Worm (Caenorhabditis elegans) whole organism, late embryonic: ENCODE data around the gene acox-1.5.

Experiments
- C08G9.2 ChIP-seq: sonication (generic microtip); optimal IDR thresholded peaks from 2 replicates; lab custom pipeline; 2016; ENCODE audit warnings: mild to moderate bottlenecking, missing genetic modification characterization, moderate library complexity, missing compliant biosample characterization
- C38D4.7 ChIP-seq: fragments of 200-800 bp; sonication (Bioruptor generic); optimal IDR thresholded peaks from 2 replicates; lab custom pipeline; 2018; ENCODE audit warnings: mild to moderate bottlenecking, missing genetic modification characterization, moderate library complexity, missing compliant biosample characterization
- K02D7.2 ChIP-seq: sonication (generic microtip); optimal IDR thresholded peaks from 2 replicates; lab custom pipeline; 2017; ENCODE audit warnings: mild to moderate bottlenecking, missing genetic modification characterization, missing compliant biosample characterization
- K09A11.1 ChIP-seq: sonication (generic microtip); optimal IDR thresholded peaks from 2 replicates; lab custom pipeline; 2017; ENCODE audit warnings: antibody characterized with exemption, mild to moderate bottlenecking, missing genetic modification characterization, missing compliant biosample characterization; ENCODE audit not compliant: insufficient read depth
- T23F11.4 ChIP-seq: fragments of 200-800 bp; sonication (Bioruptor generic); optimal IDR thresholded peaks from 2 replicates; lab custom pipeline; 2018; ENCODE audit warnings: mild to moderate bottlenecking, missing genetic modification characterization, missing compliant biosample characterization
- ahr-1 ChIP-seq: sonication (generic microtip); optimal IDR thresholded peaks from 2 replicates; lab custom pipeline; 2016; ENCODE audit warnings: missing genetic modification characterization, missing compliant biosample characterization
- ama-1 ChIP-seq: fragments of 150-350 bp; optimal IDR thresholded peaks from 2 replicates; lab custom pipeline; 2014
- ceh-18 ChIP-seq: sonication (generic microtip); optimal IDR thresholded peaks from 2 replicates; lab custom pipeline; 2016; ENCODE audit warnings: missing genetic modification characterization, missing compliant biosample characterization
- ceh-19 ChIP-seq: fragments of 200-800 bp; sonication (Bioruptor generic); optimal IDR thresholded peaks from 2 replicates; lab custom pipeline; 2018; ENCODE audit warnings: mild to moderate bottlenecking, missing genetic modification characterization, missing compliant biosample characterization
- ceh-2 ChIP-seq: sonication (generic microtip); optimal IDR thresholded peaks from 2 replicates; lab custom pipeline; 2016; ENCODE audit warnings: missing genotype, missing genetic modification characterization, missing compliant biosample characterization
- ceh-22 ChIP-seq: sonication (generic microtip); optimal IDR thresholded peaks from 2 replicates; lab custom pipeline; 2017; ENCODE audit warnings: missing biosample characterization, missing genetic modification characterization
- ceh-24 ChIP-seq: sonication (generic microtip); optimal IDR thresholded peaks from 2 replicates; lab custom pipeline; 2016; ENCODE audit warnings: mild to moderate bottlenecking, missing genetic modification characterization, missing compliant biosample characterization
- ceh-30 ChIP-seq: fragments of 150-350 bp; optimal IDR thresholded peaks from 2 replicates; lab custom pipeline; 2014; ENCODE audit warnings: missing biosample characterization, missing genetic modification characterization
- ceh-31 ChIP-seq: sonication (generic microtip); optimal IDR thresholded peaks from 2 replicates; lab custom pipeline; 2016; ENCODE audit warnings: missing genetic modification characterization, missing compliant biosample characterization
- ceh-34 ChIP-seq: sonication (generic microtip); optimal IDR thresholded peaks from 2 replicates; lab custom pipeline; 2016; ENCODE audit warnings: mild to moderate bottlenecking, missing genetic modification characterization, missing compliant biosample characterization
- ceh-6 ChIP-seq: fragments of 200-800 bp; sonication (Bioruptor generic); optimal IDR thresholded peaks from 2 replicates; lab custom pipeline; 2018; ENCODE audit warnings: mild to moderate bottlenecking, missing genetic modification characterization, missing compliant biosample characterization
- dmd-4 ChIP-seq: sonication (generic microtip); optimal IDR thresholded peaks from 2 replicates; lab custom pipeline; 2016; ENCODE audit warnings: borderline replicate concordance, missing genetic modification characterization, missing compliant biosample characterization
- elt-2 ChIP-seq: sonication (generic microtip); optimal IDR thresholded peaks from 2 replicates; lab custom pipeline; 2016; ENCODE audit warnings: missing genetic modification reagents, missing genetic modification characterization, missing compliant biosample characterization
- elt-4 ChIP-seq: sonication (generic microtip); optimal IDR thresholded peaks from 2 replicates; lab custom pipeline; 2016; ENCODE audit warnings: missing genetic modification characterization, missing compliant biosample characterization
- eyg-1 ChIP-seq: sonication (generic microtip); optimal IDR thresholded peaks from 2 replicates; lab custom pipeline; 2016; ENCODE audit warnings: missing genotype, missing genetic modification characterization, missing compliant biosample characterization
- fax-1 ChIP-seq: sonication (generic microtip); optimal IDR thresholded peaks from 2 replicates; lab custom pipeline; 2016; ENCODE audit warnings: missing genotype, missing genetic modification characterization, missing compliant biosample characterization
- fkh-10 ChIP-seq: fragments of 150-350 bp; optimal IDR thresholded peaks from 2 replicates; lab custom pipeline; 2014; ENCODE audit warnings: missing biosample characterization, missing genetic modification reagents, missing genetic modification characterization
- hlh-13 ChIP-seq: fragments of 200-800 bp; sonication (Bioruptor generic); optimal IDR thresholded peaks from 2 replicates; lab custom pipeline; 2018; ENCODE audit warnings: mild to moderate bottlenecking, missing genetic modification characterization, missing compliant biosample characterization
- hlh-15 ChIP-seq: sonication (generic microtip); optimal IDR thresholded peaks from 2 replicates; lab custom pipeline; 2016; ENCODE audit warnings: missing genetic modification characterization, missing compliant biosample characterization
- hlh-30 ChIP-seq: sonication (generic microtip); optimal IDR thresholded peaks from 2 replicates; lab custom pipeline; 2017; ENCODE audit warnings: antibody characterized with exemption, missing genetic modification characterization, missing compliant biosample characterization; ENCODE audit not compliant: insufficient read depth
- hlh-6 ChIP-seq: sonication (generic microtip); optimal IDR thresholded peaks from 2 replicates; lab custom pipeline; 2016; ENCODE audit warnings: missing genotype, missing genetic modification characterization, missing compliant biosample characterization
- hlh-8 ChIP-seq: sonication (generic microtip); optimal IDR thresholded peaks from 2 replicates; lab custom pipeline; 2016; ENCODE audit warnings: missing genotype, missing genetic modification characterization, missing compliant biosample characterization
- lim-6 ChIP-seq: sonication (generic microtip); optimal IDR thresholded peaks from 2 replicates; lab custom pipeline; 2016; ENCODE audit warnings: missing genetic modification characterization, missing compliant biosample characterization
- lin-11 ChIP-seq: fragments of 200-800 bp; sonication (Bioruptor generic); optimal IDR thresholded peaks from 2 replicates; lab custom pipeline; 2018; ENCODE audit warnings: mild to moderate bottlenecking, missing genetic modification characterization, missing compliant biosample characterization
- madf-2 ChIP-seq: sonication (generic microtip); optimal IDR thresholded peaks from 2 replicates; lab custom pipeline; 2017; ENCODE audit warnings: missing genetic modification characterization, missing compliant biosample characterization
- mec-3 ChIP-seq: sonication (generic microtip); optimal IDR thresholded peaks from 2 replicates; lab custom pipeline; 2016; ENCODE audit warnings: borderline replicate concordance, missing genetic modification characterization, missing compliant biosample characterization
- nfya-1 ChIP-seq: sonication (generic microtip); optimal IDR thresholded peaks from 2 replicates; lab custom pipeline; 2017; ENCODE audit warnings: missing genetic modification characterization, mild to moderate bottlenecking, missing compliant biosample characterization, antibody characterized with exemption, moderate library complexity
- nhr-11 ChIP-seq: fragments of 150-350 bp; optimal IDR thresholded peaks from 2 replicates; lab custom pipeline; 2014; ENCODE audit warnings: missing biosample characterization, missing genetic modification characterization
- npax-4 ChIP-seq: sonication (generic microtip); optimal IDR thresholded peaks from 2 replicates; lab custom pipeline; 2016; ENCODE audit warnings: missing genetic modification characterization, missing compliant biosample characterization
- odd-2 ChIP-seq: sonication (generic microtip); optimal IDR thresholded peaks from 2 replicates; lab custom pipeline; 2017; ENCODE audit warnings: antibody characterized with exemption, mild to moderate bottlenecking, missing genetic modification characterization, missing compliant biosample characterization
- pat-9 ChIP-seq: fragments of 200-800 bp; sonication (Bioruptor generic); optimal IDR thresholded peaks from 2 replicates; lab custom pipeline; 2018; ENCODE audit warnings: mild to moderate bottlenecking, missing genetic modification characterization, moderate library complexity, missing compliant biosample characterization
- pax-1 ChIP-seq: fragments of 150-350 bp; optimal IDR thresholded peaks from 2 replicates; lab custom pipeline; 2014; ENCODE audit warnings: missing biosample characterization, missing genetic modification characterization
- pha-2 ChIP-seq: sonication (generic microtip); optimal IDR thresholded peaks from 2 replicates; lab custom pipeline; 2017; ENCODE audit warnings: mild to moderate bottlenecking, missing genetic modification characterization, missing compliant biosample characterization
- pha-4 ChIP-seq: fragments of 150-350 bp; optimal IDR thresholded peaks from 2 replicates; lab custom pipeline; 2018; ENCODE audit warnings: missing biosample characterization, missing genetic modification reagents, missing genetic modification characterization
- pqm-1 ChIP-seq: sonication (generic microtip); optimal IDR thresholded peaks from 2 replicates; lab custom pipeline; 2016; ENCODE audit warnings: missing genetic modification characterization, missing compliant biosample characterization
- sox-2 ChIP-seq: fragments of 200-800 bp; sonication (Bioruptor generic); IDR thresholded peaks from 2 replicates; pipeline ENCODE4 v1.3.6; 2022; ENCODE audit warnings: missing genetic modification reagents, missing genetic modification characterization, missing compliant biosample characterization
- tbx-7 ChIP-seq: sonication (generic microtip); optimal IDR thresholded peaks from 2 replicates; lab custom pipeline; 2016; ENCODE audit warnings: missing genotype, missing genetic modification characterization, missing compliant biosample characterization
- ttx-3 ChIP-seq: sonication (generic microtip); optimal IDR thresholded peaks from 2 replicates; lab custom pipeline; 2016; ENCODE audit warnings: missing genetic modification reagents, missing genetic modification characterization, missing compliant biosample characterization
- unc-42 ChIP-seq: sonication (generic microtip); optimal IDR thresholded peaks from 2 replicates; lab custom pipeline; 2016; ENCODE audit warnings: missing genotype, missing genetic modification characterization, missing compliant biosample characterization
- unc-55 ChIP-seq: sonication (generic microtip); optimal IDR thresholded peaks from 2 replicates; lab custom pipeline; 2017; ENCODE audit warnings: missing biosample characterization, missing genetic modification reagents, missing genetic modification characterization
- unc-86 ChIP-seq: sonication (generic microtip); optimal IDR thresholded peaks from 2 replicates; lab custom pipeline; 2016; ENCODE audit warnings: missing genetic modification characterization, missing compliant biosample characterization
- zip-5 ChIP-seq: sonication (generic microtip); optimal IDR thresholded peaks from 2 replicates; lab custom pipeline; 2016; ENCODE audit warnings: missing genetic modification characterization, missing compliant biosample characterization
- ztf-16 ChIP-seq: sonication (generic microtip); optimal IDR thresholded peaks from 2 replicates; lab custom pipeline; 2017; ENCODE audit warnings: missing genetic modification characterization, missing compliant biosample characterization

acox-1.5 gene

ce11 chrIII:9631117-9631655 is 39.2 kb upstream of the acox-1.5 start, which contains the start of gene ubc-7:
Gene ubc-7 (minus strand): TSS chrIII:9631167.
- TF ChIP-seq ceh-31 (peak; percentile 34), ceh-34 (tag; lab: Kevin White, UChicago) (no peak), ama-1 (lab: Kevin White, UChicago) (no peak), hlh-6 (tag; lab: Kevin White, UChicago) (no peak), dmd-4 (tag; lab: Kevin White, UChicago) (no peak), zip-5 (tag; lab: Kevin White, UChicago) (no peak), lim-6 (tag; lab: Kevin White, UChicago) (no peak), nfya-1 (tag; lab: Kevin White, UChicago) (peak; percentile 57), hlh-30 (tag; lab: Kevin White, UChicago) (peak; percentile 60), hlh-8 (tag; lab: Kevin White, UChicago) (no peak), hlh-13 (GFP tag; lab: Kevin White, UChicago) (no peak), mec-3 (no peak), ceh-22 (tag; lab: Kevin White, UChicago) (no peak), ttx-3 (tag; lab: Kevin White, UChicago) (no peak), ceh-19 (peak; percentile 33), elt-4 (tag; lab: Kevin White, UChicago) (no peak), T23F11.4 (GFP tag; lab: Kevin White, UChicago) (no peak), ceh-18 (tag; lab: Kevin White, UChicago) (peak; percentile 4), npax-4 (tag; lab: Kevin White, UChicago) (no peak), elt-2 (tag; lab: Kevin White, UChicago) (no peak), madf-2 (no peak), unc-42 (tag; lab: Kevin White, UChicago) (peak; percentile 37), pha-4 (tag; lab: Kevin White, UChicago) (no peak), fax-1 (tag; lab: Kevin White, UChicago) (no peak), K09A11.1 (no peak), C38D4.7 (no peak), sox-2 (no peak), unc-55 (peak; percentile 11), ztf-16 (tag; lab: Kevin White, UChicago) (no peak), lin-11 (tag; lab: Kevin White, UChicago) (no peak), tbx-7 (tag; lab: Kevin White, UChicago) (no peak), ceh-2 (no peak), fkh-10 (GFP tag; lab: Kevin White, UChicago) (no peak)

ce11 chrIII:9629855-9630254 is 37.9 kb upstream of the acox-1.5 start, which contains the start of gene rpac-19:
Gene rpac-19 (minus strand): TSS chrIII:9629885.
- TF ChIP-seq nhr-11 (tag; lab: Kevin White, UChicago) (peak; percentile 51), elt-2 (tag; lab: Kevin White, UChicago) (peak; percentile 75), unc-42 (tag; lab: Kevin White, UChicago) (no peak), ceh-24 (no peak), nfya-1 (tag; lab: Kevin White, UChicago) (peak; percentile 67), C08G9.2 (tag; lab: Kevin White, UChicago) (peak; percentile 18), hlh-6 (tag; lab: Kevin White, UChicago) (no peak), pha-4 (tag; lab: Kevin White, UChicago) (no peak), npax-4 (tag; lab: Kevin White, UChicago) (no peak), ttx-3 (tag; lab: Kevin White, UChicago) (peak; percentile 67), lin-11 (tag; lab: Kevin White, UChicago) (peak; percentile 47), unc-86 (tag; lab: Kevin White, UChicago) (peak; percentile 69), ceh-30 (tag; lab: Kevin White, UChicago) (no peak), ahr-1 (peak; percentile 44), pat-9 (tag; lab: Kevin White, UChicago) (peak; percentile 48), ama-1 (lab: Kevin White, UChicago) (no peak), hlh-15 (tag; lab: Kevin White, UChicago) (no peak), fax-1 (tag; lab: Kevin White, UChicago) (peak; percentile 34), pqm-1 (tag; lab: Kevin White, UChicago) (no peak), hlh-13 (GFP tag; lab: Kevin White, UChicago) (no peak), odd-2 (tag; lab: Kevin White, UChicago) (peak; percentile 59), eyg-1 (tag; lab: Kevin White, UChicago) (no peak), ceh-34 (tag; lab: Kevin White, UChicago) (no peak), dmd-4 (tag; lab: Kevin White, UChicago) (peak; percentile 21), K02D7.2 (tag; lab: Kevin White, UChicago) (peak; percentile 64), unc-55 (no peak), lim-6 (tag; lab: Kevin White, UChicago) (no peak), hlh-30 (tag; lab: Kevin White, UChicago) (no peak), tbx-7 (tag; lab: Kevin White, UChicago) (no peak), zip-5 (tag; lab: Kevin White, UChicago) (peak; percentile 29), ceh-6 (no peak), ceh-19 (peak; percentile 7), K09A11.1 (no peak), pha-2 (tag; lab: Kevin White, UChicago) (peak; percentile 65), pax-1 (no peak), ztf-16 (tag; lab: Kevin White, UChicago) (no peak)
